Fruit fly (Drosophila melanogaster) whole organism, embryonic: ENCODE results near the gene LanB1.

Experiments
- Abd-B ChIP-seq: fragments of 200-800 bp; sonication (Bioruptor generic); optimal IDR thresholded peaks from 2 replicates; lab custom pipeline; 2018; ENCODE audit warnings: missing biosample characterization, mild to moderate bottlenecking, missing genetic modification characterization, moderate library complexity
- Adf1 ChIP-seq: fragments of 200-800 bp; sonication (Bioruptor generic); IDR thresholded peaks from 2 replicates; pipeline ENCODE4 v1.3.6; 2022; ENCODE audit warnings: missing biosample characterization, missing genetic modification characterization
- Atf6 ChIP-seq: fragments of 200-800 bp; sonication (Bioruptor generic); IDR thresholded peaks from 2 replicates; pipeline ENCODE4 v1.3.6; 2022; ENCODE audit warnings: missing biosample characterization, missing genetic modification characterization
- CG10366 ChIP-seq: fragments of 200-800 bp; sonication (Bioruptor generic); IDR thresholded peaks from 2 replicates; pipeline ENCODE4 v1.3.6; 2022; ENCODE audit warnings: missing biosample characterization, missing genetic modification characterization
- CG10431 ChIP-seq: fragments of 200-800 bp; sonication (Bioruptor generic); optimal IDR thresholded peaks from 3 replicates; lab custom pipeline; 2018; ENCODE audit warnings: missing biosample characterization, mild to moderate bottlenecking, missing genetic modification characterization
- CG11696 ChIP-seq: fragments of 200-800 bp; sonication (Bioruptor generic); IDR thresholded peaks from 2 replicates; pipeline ENCODE4 v1.3.6; 2022; ENCODE audit warnings: missing biosample characterization, missing genetic modification characterization
- CG12155 ChIP-seq: fragments of 200-800 bp; sonication (Bioruptor generic); optimal IDR thresholded peaks from 3 replicates; lab custom pipeline; 2016; ENCODE audit warnings: missing biosample characterization, missing genetic modification characterization
- CG12769 ChIP-seq: fragments of 200-800 bp; sonication (Bioruptor generic); optimal IDR thresholded peaks from 2 replicates; lab custom pipeline; 2019; ENCODE audit warnings: missing biosample characterization, mild to moderate bottlenecking, missing genetic modification characterization, moderate library complexity
- CG16779 ChIP-seq: fragments of 200-800 bp; sonication (Bioruptor generic); IDR thresholded peaks from 2 replicates; pipeline ENCODE4 v1.3.6; 2022; ENCODE audit warnings: missing biosample characterization, missing genetic modification characterization
- CG17359 ChIP-seq: fragments of 200-800 bp; sonication (Bioruptor generic); optimal IDR thresholded peaks from 3 replicates; lab custom pipeline; 2018; ENCODE audit warnings: missing biosample characterization, mild to moderate bottlenecking, missing genetic modification characterization, moderate library complexity
- CG17361 ChIP-seq: fragments of 200-800 bp; sonication (Bioruptor generic); IDR thresholded peaks from 3 replicates; pipeline ENCODE4 v1.3.6; 2022; ENCODE audit warnings: missing biosample characterization, missing genetic modification characterization
- CG18599 ChIP-seq: fragments of 200-800 bp; sonication (Bioruptor generic); optimal IDR thresholded peaks from 3 replicates; lab custom pipeline; 2017; ENCODE audit warnings: missing biosample characterization, missing genetic modification characterization, mild to moderate bottlenecking, moderate library complexity, missing genetic modification reagents
- CG2120 ChIP-seq: fragments of 200-800 bp; sonication (Bioruptor generic); optimal IDR thresholded peaks from 3 replicates; lab custom pipeline; 2016; ENCODE audit warnings: missing biosample characterization, missing genetic modification characterization
- CG2678 ChIP-seq: fragments of 200-800 bp; sonication (Bioruptor generic); optimal IDR thresholded peaks from 3 replicates; lab custom pipeline; 2019; ENCODE audit warnings: missing biosample characterization, mild to moderate bottlenecking, missing genetic modification characterization, moderate library complexity
- CG31388 ChIP-seq: fragments of 200-800 bp; sonication (Bioruptor generic); optimal IDR thresholded peaks from 2 replicates; lab custom pipeline; 2016; ENCODE audit warnings: missing biosample characterization, missing genetic modification characterization
- CG6689 ChIP-seq: fragments of 200-800 bp; sonication (Bioruptor generic); IDR thresholded peaks from 2 replicates; pipeline ENCODE4 v1.3.6; 2022; ENCODE audit warnings: missing biosample characterization, missing genetic modification characterization
- CG7372 ChIP-seq: fragments of 200-800 bp; sonication (Bioruptor generic); IDR thresholded peaks from 2 replicates; pipeline ENCODE4 v1.3.6; 2022; ENCODE audit warnings: missing biosample characterization, missing genetic modification characterization
- Camta ChIP-seq: fragments of 200-800 bp; sonication (Bioruptor generic); optimal IDR thresholded peaks from 2 replicates; lab custom pipeline; 2016; ENCODE audit warnings: missing biosample characterization, missing genetic modification characterization
- D19B ChIP-seq: fragments of 200-800 bp; sonication (Bioruptor generic); optimal IDR thresholded peaks from 2 replicates; lab custom pipeline; 2017; ENCODE audit warnings: missing biosample characterization, mild to moderate bottlenecking, missing genetic modification characterization
- E2f1 ChIP-seq: fragments of 200-800 bp; sonication (Bioruptor generic); IDR thresholded peaks from 2 replicates; pipeline ENCODE4 v1.3.6; 2022; ENCODE audit warnings: missing biosample characterization, missing genetic modification characterization
- Ets65A ChIP-seq: fragments of 200-800 bp; sonication (Bioruptor generic); peaks from one replicate; lab custom pipeline; 2016; ENCODE audit warnings: missing biosample characterization, missing genetic modification characterization
- H15 ChIP-seq: fragments of 200-800 bp; sonication (Bioruptor generic); IDR thresholded peaks from 3 replicates; pipeline ENCODE4 v1.3.6; 2022; ENCODE audit warnings: missing biosample characterization, missing genetic modification characterization
- Hand ChIP-seq: fragments of 200-800 bp; sonication (Bioruptor generic); optimal IDR thresholded peaks from 2 replicates; lab custom pipeline; 2017; ENCODE audit warnings: mild to moderate bottlenecking, missing biosample characterization, missing genetic modification reagents, missing genetic modification characterization
- Hr3 ChIP-seq: fragments of 200-800 bp; sonication (Bioruptor generic); optimal IDR thresholded peaks from 3 replicates; lab custom pipeline; 2016; ENCODE audit warnings: missing biosample characterization, missing genetic modification characterization
- Hr51 ChIP-seq, 2 experiments: fragments of 200-800 bp; sonication (Bioruptor generic); optimal IDR thresholded peaks; 2 replicates in 1 of 2; 3 replicates in 1 of 2; lab custom pipeline; 2016 to 2018; ENCODE audit warnings: missing biosample characterization in 2 of 2, missing genetic modification characterization in 2 of 2, mild to moderate bottlenecking in 1 of 2, moderate library complexity in 1 of 2
- Med ChIP-seq: fragments of 200-800 bp; sonication (Bioruptor generic); peaks from one replicate; lab custom pipeline; 2016; ENCODE audit warnings: missing biosample characterization, missing genetic modification characterization, mild to moderate bottlenecking, inconsistent platforms, moderate library complexity
- Rfx ChIP-seq: fragments of 200-800 bp; sonication (Bioruptor generic); IDR thresholded peaks from 2 replicates; pipeline ENCODE4 v1.3.6; 2022; ENCODE audit warnings: missing biosample characterization, missing genetic modification characterization
- Trl ChIP-seq, 3 experiments: fragments of >200 bp in 2 of 3; fragments of 200-800 bp in 1 of 3; sonication (Bioruptor generic) in 1 of 3; optimal IDR thresholded peaks; 2 replicates in 1 of 3; 3 replicates in 2 of 3; lab custom pipeline; 2016 to 2017; ENCODE audit warnings: missing biosample characterization in 1 of 3, missing genetic modification characterization in 1 of 3
- Usf ChIP-seq: fragments of 200-800 bp; sonication (Bioruptor generic); optimal IDR thresholded peaks from 2 replicates; lab custom pipeline; 2017; ENCODE audit warnings: missing genotype, missing biosample characterization, missing genetic modification characterization
- abd-A ChIP-seq: fragments of 200-800 bp; sonication (Bioruptor generic); optimal IDR thresholded peaks from 3 replicates; lab custom pipeline; 2019; ENCODE audit warnings: missing biosample characterization, mild to moderate bottlenecking, missing genetic modification characterization, moderate library complexity
- ase ChIP-seq: fragments of 200-800 bp; sonication (Bioruptor generic); IDR thresholded peaks from 3 replicates; pipeline ENCODE4 v1.3.6; 2022; ENCODE audit warnings: missing biosample characterization, missing genetic modification characterization
- ash1 ChIP-seq: fragments of 200-800 bp; sonication (Bioruptor generic); optimal IDR thresholded peaks from 2 replicates; lab custom pipeline; 2018; ENCODE audit warnings: missing biosample characterization, mild to moderate bottlenecking, missing genetic modification characterization
- chinmo ChIP-seq: fragments of 200-800 bp; sonication (Bioruptor generic); IDR thresholded peaks from 4 replicates; pipeline ENCODE4 v1.3.6; 2022; ENCODE audit warnings: missing biosample characterization, missing genetic modification characterization; ENCODE audit not compliant: partially characterized antibody
- ci ChIP-seq: fragments of 200-800 bp; sonication (Bioruptor generic); IDR thresholded peaks from 3 replicates; pipeline ENCODE4 v1.3.6; 2022; ENCODE audit warnings: missing biosample characterization, missing genetic modification characterization
- crol ChIP-seq: fragments of 200-800 bp; sonication (Bioruptor generic); IDR thresholded peaks from 2 replicates; pipeline ENCODE4 v1.3.6; 2022; ENCODE audit warnings: missing biosample characterization, missing genetic modification characterization
- eve ChIP-seq, 2 experiments: fragments of >200 bp; optimal IDR thresholded peaks; 2 replicates each; lab custom pipeline; 2017; ENCODE audit warnings: missing biosample characterization in 2 of 2, missing genetic modification characterization in 2 of 2
- ewg ChIP-seq: fragments of 200-800 bp; sonication (Bioruptor generic); optimal IDR thresholded peaks from 3 replicates; lab custom pipeline; 2017; ENCODE audit warnings: mild to moderate bottlenecking, missing biosample characterization, missing genetic modification reagents, missing genetic modification characterization
- gem ChIP-seq: fragments of 200-800 bp; sonication (Bioruptor generic); optimal IDR thresholded peaks from 2 replicates; lab custom pipeline; 2019; ENCODE audit warnings: missing biosample characterization, mild to moderate bottlenecking, missing genetic modification characterization, moderate library complexity
- grau ChIP-seq: fragments of 200-800 bp; optimal IDR thresholded peaks from 3 replicates; lab custom pipeline; 2019; ENCODE audit warnings: missing biosample characterization, mild to moderate bottlenecking, missing genetic modification characterization, moderate library complexity
- hb ChIP-seq: fragments of 200-800 bp; sonication (Bioruptor generic); IDR thresholded peaks from 3 replicates; pipeline ENCODE4 v1.3.6; 2022; ENCODE audit warnings: missing biosample characterization, missing genetic modification characterization; ENCODE audit not compliant: partially characterized antibody
- insv ChIP-seq, 2 experiments: fragments of 200-800 bp; sonication (Bioruptor generic); optimal IDR thresholded peaks; 3 replicates each; lab custom pipeline; 2016 to 2018; ENCODE audit warnings: missing biosample characterization in 2 of 2, missing genetic modification characterization in 2 of 2
- jigr1 ChIP-seq: fragments of 200-800 bp; sonication (Bioruptor generic); IDR thresholded peaks from 3 replicates; pipeline ENCODE4 v1.3.6; 2022; ENCODE audit warnings: missing biosample characterization, missing genetic modification characterization
- peb ChIP-seq: fragments of 200-800 bp; sonication (Bioruptor generic); IDR thresholded peaks from 2 replicates; pipeline ENCODE4 v1.3.6; 2022; ENCODE audit warnings: missing biosample characterization, missing genetic modification characterization
- pita ChIP-seq: fragments of 200-800 bp; sonication (Bioruptor generic); optimal IDR thresholded peaks from 2 replicates; lab custom pipeline; 2017; ENCODE audit warnings: missing biosample characterization, mild to moderate bottlenecking, missing genetic modification characterization
- row ChIP-seq: fragments of 200-800 bp; sonication (Bioruptor generic); IDR thresholded peaks from 3 replicates; pipeline ENCODE4 v1.3.6; 2022; ENCODE audit warnings: missing biosample characterization, missing genetic modification characterization
- run ChIP-seq: fragments of 200-800 bp; sonication (Bioruptor generic); optimal IDR thresholded peaks from 3 replicates; lab custom pipeline; 2018; ENCODE audit warnings: missing biosample characterization, mild to moderate bottlenecking, missing genetic modification characterization
- sens ChIP-seq: fragments of 200-800 bp; sonication (Bioruptor generic); peaks from one replicate; lab custom pipeline; 2016; ENCODE audit warnings: missing biosample characterization, missing genetic modification characterization
- sob ChIP-seq: fragments of 200-800 bp; sonication (Bioruptor generic); IDR thresholded peaks from 2 replicates; pipeline ENCODE4 v1.3.6; 2022; ENCODE audit warnings: missing biosample characterization, missing genetic modification characterization
- sr ChIP-seq: fragments of 200-800 bp; sonication (Bioruptor generic); IDR thresholded peaks from 3 replicates; pipeline ENCODE4 v1.3.6; 2022; ENCODE audit warnings: missing biosample characterization, missing genetic modification characterization
- vvl ChIP-seq: fragments of 200-800 bp; sonication (Bioruptor generic); IDR thresholded peaks from 2 replicates; pipeline ENCODE4 v1.3.6; 2022; ENCODE audit warnings: missing biosample characterization, missing genetic modification characterization

LanB1 gene

dm6 chr2L:7833238-7833637, 22.0 kb downstream of the LanB1 start:
- TF ChIP-seq CG2120 (GFP tag; lab: Kevin White, UChicago) (peak; percentile 32), eve (GFP tag; optimal IDR thresholded peaks at IDR 0.05; lab: Kevin White, UChicago) (no peak), row (peak; percentile 54), pita (GFP tag; lab: Kevin White, UChicago) (no peak), ewg (no peak), gem (tag; lab: Kevin White, UChicago) (peak; percentile 16), CG11696 (GFP tag; lab: Robert Waterston, UW) (no peak), Hand (GFP tag; lab: Kevin White, UChicago) (no peak), sens (peak; percentile 75), ase (no peak), E2f1 (no peak), hb (no peak), Atf6 (no peak), Usf (GFP tag; lab: Kevin White, UChicago) (no peak), CG10431 (GFP tag; lab: Kevin White, UChicago) (no peak), CG7372 (GFP tag; lab: Robert Waterston, UW) (no peak), ash1 (GFP tag; lab: Kevin White, UChicago) (no peak), Hr3 (GFP tag; lab: Kevin White, UChicago) (no peak), CG12769 (no peak), Med (GFP tag; lab: Kevin White, UChicago) (no peak), D19B (GFP tag; lab: Kevin White, UChicago) (no peak), insv (GFP tag; optimal IDR thresholded peaks at IDR 0.05; lab: Kevin White, UChicago) (no peak), Hr51 (GFP tag; optimal IDR thresholded peaks at IDR 0.05; lab: Kevin White, UChicago) (peak in 1 of 2 experiments; percentile 37), CG18599 (GFP tag; lab: Kevin White, UChicago) (peak; percentile 30), CG6689 (GFP tag; lab: Robert Waterston, UW) (0 out of 2 replicates have a peak, but pooled peaks have one; percentile 13), CG17359 (tag; lab: Kevin White, UChicago) (no peak), sob (GFP tag; lab: Robert Waterston, UW) (no peak), CG12155 (GFP tag; lab: Kevin White, UChicago) (no peak), Trl (optimal IDR thresholded peaks at IDR 0.05; lab: Kevin White, UChicago) (no peak), Trl (GFP tag; optimal IDR thresholded peaks at IDR 0.05; lab: Kevin White, UChicago) (no peak), CG17361 (GFP tag; lab: Robert Waterston, UW) (0 out of 3 replicates have a peak, but pooled peaks have one; percentile 13), CG10366 (GFP tag; lab: Robert Waterston, UW) (no peak), CG31388 (GFP tag; lab: Kevin White, UChicago) (no peak), vvl (0 out of 2 replicates have a peak, but pooled peaks have one; percentile 8), run (tag; lab: Kevin White, UChicago) (no peak), peb (GFP tag; lab: Robert Waterston, UW) (no peak), CG2678 (tag; lab: Kevin White, UChicago) (peak; percentile 16), grau (peak; percentile 72), Camta (GFP tag; lab: Kevin White, UChicago) (no peak), jigr1 (GFP tag; lab: Robert Waterston, UW) (no peak), sr (GFP tag; lab: Robert Waterston, UW) (no peak), Abd-B (GFP tag; lab: Kevin White, UChicago) (no peak)

dm6 chr2L:7833650-7834049, 22.4 kb downstream of the LanB1 start:
- TF ChIP-seq CG12155 (GFP tag; lab: Kevin White, UChicago): no peak
- TF ChIP-seq CG16779: 0 out of 2 replicates have a peak, but pooled peaks have one; percentile 3
- TF ChIP-seq Adf1: peak; percentile 76; the same call in 1 of the 2 replicates
- peak; percentile 42 for TF ChIP-seq Ets65A (GFP tag; lab: Kevin White, UChicago)
- peak; percentile 15; the same call in 1 of the 3 replicates for TF ChIP-seq H15
- 0 out of 4 replicates have a peak, but pooled peaks have one; percentile 27 for TF ChIP-seq chinmo (GFP tag; lab: Robert Waterston, UW)
- TF ChIP-seq abd-A (tag; lab: Kevin White, UChicago): peak; percentile 37
- 0 out of 3 replicates have a peak, but pooled peaks have one; percentile 21 for TF ChIP-seq ci (GFP tag; lab: Robert Waterston, UW)
- no peak for TF ChIP-seq Rfx (GFP tag; lab: Robert Waterston, UW)
- TF ChIP-seq Med (GFP tag; lab: Kevin White, UChicago): peak; percentile 69
- TF ChIP-seq crol (GFP tag; lab: Robert Waterston, UW): peak; percentile 83
